Fruit fly (Drosophila melanogaster) whole organism, prepupa: ENCODE measurements around the gene flw.

Experiments
- CG11902 ChIP-seq: fragments of 200-800 bp; sonication (Bioruptor generic); optimal IDR thresholded peaks from 3 replicates; lab custom pipeline; 2016; ENCODE audit warnings: missing biosample characterization, missing genetic modification characterization
- CG15336 ChIP-seq: fragments of 200-800 bp; sonication (Bioruptor generic); IDR thresholded peaks from 2 replicates; pipeline ENCODE4 v1.3.6; 2022; ENCODE audit warnings: missing biosample characterization, missing genetic modification characterization
- CG34406 ChIP-seq: fragments of 200-800 bp; sonication (Bioruptor generic); optimal IDR thresholded peaks from 3 replicates; lab custom pipeline; 2016; ENCODE audit warnings: missing biosample characterization, missing genetic modification characterization
- CG4318 ChIP-seq: fragments of 200-800 bp; sonication (Bioruptor generic); optimal IDR thresholded peaks from 3 replicates; lab custom pipeline; 2017; ENCODE audit warnings: missing biosample characterization, mild to moderate bottlenecking, missing genetic modification characterization
- CG6854 ChIP-seq: fragments of 200-800 bp; sonication (Bioruptor generic); optimal IDR thresholded peaks from 2 replicates; lab custom pipeline; 2017; ENCODE audit warnings: missing biosample characterization, mild to moderate bottlenecking, missing genetic modification characterization
- Ets21C ChIP-seq: fragments of 200-800 bp; sonication (Bioruptor generic); optimal IDR thresholded peaks from 3 replicates; lab custom pipeline; 2016; ENCODE audit warnings: missing biosample characterization, missing genetic modification characterization
- Ets96B ChIP-seq: fragments of 200-800 bp; optimal IDR thresholded peaks from 2 replicates; lab custom pipeline; 2019; ENCODE audit warnings: missing biosample characterization, mild to moderate bottlenecking, missing genetic modification characterization, moderate library complexity
- Lpt ChIP-seq: fragments of 200-800 bp; sonication (Bioruptor generic); optimal IDR thresholded peaks from 3 replicates; lab custom pipeline; 2016; ENCODE audit warnings: missing biosample characterization, missing genetic modification characterization
- Smox ChIP-seq: fragments of 200-800 bp; sonication (Bioruptor generic); optimal IDR thresholded peaks from 3 replicates; lab custom pipeline; 2016; ENCODE audit warnings: missing biosample characterization, missing genetic modification characterization
- Sox15 ChIP-seq: fragments of 200-800 bp; sonication (Bioruptor generic); optimal IDR thresholded peaks from 3 replicates; lab custom pipeline; 2016; ENCODE audit warnings: missing biosample characterization, missing genetic modification characterization
- achi ChIP-seq: fragments of 200-800 bp; sonication (Bioruptor generic); optimal IDR thresholded peaks from 3 replicates; lab custom pipeline; 2016; ENCODE audit warnings: missing biosample characterization, missing genetic modification characterization
- pdm3 ChIP-seq: fragments of 200-800 bp; sonication (Bioruptor generic); optimal IDR thresholded peaks from 3 replicates; lab custom pipeline; 2016; ENCODE audit warnings: missing biosample characterization, missing genetic modification characterization
- salr ChIP-seq, 2 experiments: fragments of 200-800 bp; sonication (Bioruptor generic); optimal IDR thresholded peaks; 3 replicates each; lab custom pipeline; 2016 to 2018; ENCODE audit warnings: missing biosample characterization in 2 of 2, missing genetic modification characterization in 2 of 2, mild to moderate bottlenecking in 1 of 2

- TF ChIP-seq Lpt (GFP tag; lab: Kevin White, UChicago), result no peak
- peak; percentile 32 for TF ChIP-seq achi (GFP tag; lab: Kevin White, UChicago)
- no peak for TF ChIP-seq CG11902
- TF ChIP-seq Ets96B (tag; lab: Kevin White, UChicago), result no peak
- no peak for TF ChIP-seq CG6854
- peak; percentile 47 for TF ChIP-seq Smox
- TF ChIP-seq Sox15 (GFP tag; lab: Kevin White, UChicago), result no peak
- peak; percentile 23 for TF ChIP-seq CG34406
- TF ChIP-seq CG15336 (GFP tag; lab: Robert Waterston, UW), result 0 out of 2 replicates have a peak, but pooled peaks have one; percentile 35
- TF ChIP-seq CG4318, result no peak
- TF ChIP-seq Ets21C, result no peak
- peak; percentile 47 for TF ChIP-seq pdm3
- TF ChIP-seq salr (GFP tag; optimal IDR thresholded peaks at IDR 0.05; lab: Kevin White, UChicago), result no peak
Observed at dm6 chrX:10362557-10363366, 23.0 kb upstream of the flw start.
